Worm (Caenorhabditis elegans) whole organism, late embryonic: ENCODE results near the gene F23F1.2.

Source experiments
- pha-4 ChIP-seq: fragments of 150-350 bp; optimal IDR thresholded peaks from 2 replicates; lab custom pipeline; 2018; ENCODE audit warnings: missing biosample characterization, missing genetic modification reagents, missing genetic modification characterization
- unc-55 ChIP-seq: sonication (generic microtip); optimal IDR thresholded peaks from 2 replicates; lab custom pipeline; 2017; ENCODE audit warnings: missing biosample characterization, missing genetic modification reagents, missing genetic modification characterization

ce11 chrII:69354-69753 is 35.4 kb downstream of the F23F1.2 start, which contains the start of gene egl-26:
- TF ChIP-seq unc-55 (GFP tag; lab: Kevin White, UChicago) (no peak), pha-4 (tag; lab: Kevin White, UChicago) (no peak)
